Fruit fly (Drosophila melanogaster) whole organism, embryonic: ENCODE data around the gene CG18649.

Experiments
- Bdp1 ChIP-seq: fragments of 200-800 bp; sonication (Bioruptor generic); optimal IDR thresholded peaks from 3 replicates; lab custom pipeline; 2016; ENCODE audit warnings: missing biosample characterization, missing genetic modification characterization
- CG17802 ChIP-seq: fragments of 200-800 bp; sonication (Bioruptor generic); optimal IDR thresholded peaks from 2 replicates; lab custom pipeline; 2018; ENCODE audit warnings: missing biosample characterization, mild to moderate bottlenecking, missing genetic modification characterization, moderate library complexity
- CG7963 ChIP-seq: fragments of 200-800 bp; sonication (Bioruptor generic); IDR thresholded peaks from 3 replicates; pipeline ENCODE4 v1.3.6; 2022; ENCODE audit warnings: missing biosample characterization, missing genetic modification characterization; ENCODE audit not compliant: partially characterized antibody
- Sox100B ChIP-seq: fragments of 200-800 bp; sonication (Bioruptor generic); optimal IDR thresholded peaks from 3 replicates; lab custom pipeline; 2018; ENCODE audit warnings: missing biosample characterization, mild to moderate bottlenecking, missing genetic modification characterization
- Sry-δ ChIP-seq: fragments of 200-800 bp; sonication (Bioruptor generic); optimal IDR thresholded peaks from 2 replicates; lab custom pipeline; 2016; ENCODE audit warnings: missing biosample characterization, missing genetic modification characterization
- da ChIP-seq: fragments of 200-800 bp; sonication (Bioruptor generic); optimal IDR thresholded peaks from 2 replicates; lab custom pipeline; 2016; ENCODE audit warnings: missing biosample characterization, missing genetic modification characterization
- insv ChIP-seq, 2 experiments: fragments of 200-800 bp; sonication (Bioruptor generic); optimal IDR thresholded peaks; 3 replicates each; lab custom pipeline; 2016 to 2018; ENCODE audit warnings: missing biosample characterization in 2 of 2, missing genetic modification characterization in 2 of 2
- knrl ChIP-seq: fragments of 200-800 bp; sonication (Bioruptor generic); IDR thresholded peaks from 3 replicates; pipeline ENCODE4 v1.3.6; 2022; ENCODE audit warnings: missing biosample characterization, missing genetic modification characterization; ENCODE audit not compliant: partially characterized antibody
- nerfin-2 ChIP-seq: fragments of 200-800 bp; sonication (Bioruptor generic); IDR thresholded peaks from 2 replicates; pipeline ENCODE4 v1.3.6; 2022; ENCODE audit warnings: missing biosample characterization, missing genetic modification characterization; ENCODE audit not compliant: partially characterized antibody
- sc ChIP-seq, 3 experiments: fragments of >200 bp in 2 of 3; fragments of 200-800 bp in 1 of 3; sonication (Bioruptor generic) in 1 of 3; optimal IDR thresholded peaks; 2 replicates in 2 of 3; 3 replicates in 1 of 3; lab custom pipeline; 2017; ENCODE audit warnings: mild to moderate bottlenecking in 1 of 3, missing biosample characterization in 1 of 3, missing genetic modification characterization in 1 of 3, missing genetic modification reagents in 1 of 3
- tll ChIP-seq, 2 experiments: fragments of 200-800 bp in 1 of 2; fragments of >200 bp in 1 of 2; sonication (Bioruptor generic) in 1 of 2; optimal IDR thresholded peaks; 2 replicates each; lab custom pipeline; 2017 to 2019; ENCODE audit warnings: missing biosample characterization in 2 of 2, missing genetic modification characterization in 2 of 2, mild to moderate bottlenecking in 1 of 2, moderate library complexity in 1 of 2

DNA sequence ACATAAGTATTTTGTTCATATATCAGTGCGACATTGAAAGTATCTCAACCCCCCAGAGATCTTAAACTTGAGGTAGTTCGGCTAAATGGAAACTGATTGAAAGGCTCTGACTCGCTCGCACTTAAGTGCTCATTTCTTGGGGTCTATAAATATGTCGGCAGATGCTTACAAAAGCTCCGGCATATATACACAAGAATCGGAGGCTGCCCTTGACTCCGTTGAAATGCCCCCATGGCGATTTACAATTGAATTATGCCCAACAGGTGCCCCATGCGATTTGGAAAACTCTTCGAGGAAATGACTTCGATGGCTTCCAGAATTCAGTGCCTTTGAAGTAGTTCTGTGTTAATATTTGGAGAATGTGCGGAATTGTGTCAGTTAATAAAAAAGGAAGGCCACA is 19.7 kb upstream of the CG18649 start:
- no peak for TF ChIP-seq sc (optimal IDR thresholded peaks at IDR 0.05; lab: Kevin White, UChicago)
- no peak for TF ChIP-seq sc (GFP tag; optimal IDR thresholded peaks at IDR 0.05; lab: Kevin White, UChicago)
- TF ChIP-seq tll (GFP tag; optimal IDR thresholded peaks at IDR 0.05; lab: Kevin White, UChicago) = no peak
- no peak for TF ChIP-seq Sry-δ (GFP tag; lab: Kevin White, UChicago)
- TF ChIP-seq da (GFP tag; lab: Kevin White, UChicago) = no peak
- no peak for TF ChIP-seq CG7963 (GFP tag; lab: Robert Waterston, UW)
- TF ChIP-seq Sox100B (GFP tag; lab: Kevin White, UChicago) = no peak
- no peak for TF ChIP-seq Bdp1 (GFP tag; lab: Kevin White, UChicago)
- TF ChIP-seq nerfin-2 = no peak
- TF ChIP-seq knrl (GFP tag; lab: Robert Waterston, UW) = no peak
- TF ChIP-seq CG17802 (tag; lab: Kevin White, UChicago) = no peak
- no peak for TF ChIP-seq insv (GFP tag; optimal IDR thresholded peaks at IDR 0.05; lab: Kevin White, UChicago)
